Fruit fly (Drosophila melanogaster): ENCODE measurements around the gene Ggt-1.

The Ggt-1 gene

DNA sequence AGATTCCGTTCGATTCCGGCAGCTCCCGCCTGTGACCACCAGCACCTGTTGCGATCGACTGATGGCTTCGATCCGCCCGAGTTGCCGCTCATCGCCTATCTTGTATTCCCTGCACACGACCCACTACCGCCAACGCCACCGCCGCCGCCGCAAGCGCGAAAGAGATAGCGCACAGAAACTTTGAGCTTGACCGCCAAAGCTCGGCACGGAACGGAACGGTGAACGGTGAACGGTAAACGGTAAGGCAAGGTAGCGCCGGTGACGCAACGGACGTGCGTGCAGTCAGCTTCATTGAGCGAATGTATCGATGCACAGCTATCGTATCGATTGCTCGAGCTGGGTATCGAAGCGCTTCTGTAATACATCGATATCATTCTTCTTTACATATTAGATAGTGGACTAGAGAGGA lies at the start of gene Ggt-1 (continued):
- TF ChIP-seq da (GFP tag; optimal IDR thresholded peaks at IDR 0.05) (no peak), insv (GFP tag; optimal IDR thresholded peaks at IDR 0.05) (no peak), sens (GFP tag) (no peak), caup (GFP tag; optimal IDR thresholded peaks at IDR 0.05; ENCODE audit: severe bottlenecking) (peak; percentile 14), ttk (GFP tag; IDR thresholded peaks at IDR 0.05) (no peak), HHEX (GFP tag; optimal IDR thresholded peaks at IDR 0.05) (no peak), Hr3 (GFP tag; optimal IDR thresholded peaks at IDR 0.05) (no peak), so (GFP tag; IDR thresholded peaks at IDR 0.05) (peak; percentile 50; the same call in 1 of the 3 replicates), CG7271 (tag; optimal IDR thresholded peaks at IDR 0.05) (no peak), peb (GFP tag; IDR thresholded peaks at IDR 0.05) (no peak), CG30403 (GFP tag; optimal IDR thresholded peaks at IDR 0.05) (no peak), cad (GFP tag; optimal IDR thresholded peaks at IDR 0.05) (no peak), Myb (GFP tag; optimal IDR thresholded peaks at IDR 0.05) (peak; percentile 12), stwl (tag; optimal IDR thresholded peaks at IDR 0.05) (peak; percentile 77), sim (GFP tag; IDR thresholded peaks at IDR 0.05) (no peak), en (GFP tag; optimal IDR thresholded peaks at IDR 0.05) (no peak), prd (optimal IDR thresholded peaks at IDR 0.05) (no peak), prd (GFP tag; IDR thresholded peaks at IDR 0.05) (no peak), Sry-β (GFP tag; optimal IDR thresholded peaks at IDR 0.05) (no peak), CG6175 (GFP tag; IDR thresholded peaks at IDR 0.05) (0 out of 3 replicates have a peak, but pooled peaks have one; percentile 51), sob (GFP tag; IDR thresholded peaks at IDR 0.05) (peak; percentile 49; the same call in 1 of the 2 replicates), pho (GFP tag; optimal IDR thresholded peaks at IDR 0.05) (no peak), sr (GFP tag; IDR thresholded peaks at IDR 0.05) (peak; percentile 79), Dll (GFP tag; IDR thresholded peaks at IDR 0.05; ENCODE audit: partially characterized antibody) (peak; percentile 95), crol (GFP tag; IDR thresholded peaks at IDR 0.05) (no peak), Atf3 (GFP tag; optimal IDR thresholded peaks at IDR 0.05) (no peak), Ravus (GFP tag; IDR thresholded peaks at IDR 0.05) (no peak), usp (GFP tag; optimal IDR thresholded peaks at IDR 0.05) (no peak), CG9609 (GFP tag; optimal IDR thresholded peaks at IDR 0.05) (no peak), CG4854 (GFP tag; optimal IDR thresholded peaks at IDR 0.05) (no peak), shn (GFP tag; optimal IDR thresholded peaks at IDR 0.05) (no peak), CG1233 (GFP tag; optimal IDR thresholded peaks at IDR 0.05) (no peak), CG17361 (GFP tag; IDR thresholded peaks at IDR 0.05) (no peak), Lpt (GFP tag; optimal IDR thresholded peaks at IDR 0.05) (no peak), Atf-2 (GFP tag; optimal IDR thresholded peaks at IDR 0.05) (no peak), Oaz (GFP tag; IDR thresholded peaks at IDR 0.05) (no peak), MTF-1 (GFP tag; optimal IDR thresholded peaks at IDR 0.05; ENCODE audit: borderline replicate concordance) (peak; percentile 100), chn (GFP tag; optimal IDR thresholded peaks at IDR 0.05) (peak; percentile 1), tx (GFP tag; optimal IDR thresholded peaks at IDR 0.05) (no peak), Side (GFP tag; optimal IDR thresholded peaks at IDR 0.05) (no peak), cg (GFP tag; optimal IDR thresholded peaks at IDR 0.05) (no peak), fd64A (GFP tag; optimal IDR thresholded peaks at IDR 0.05) (no peak), Usf (GFP tag; optimal IDR thresholded peaks at IDR 0.05) (no peak), ac (GFP tag; optimal IDR thresholded peaks at IDR 0.05) (no peak), Hr51 (GFP tag; optimal IDR thresholded peaks at IDR 0.05) (no peak), dati (GFP tag; IDR thresholded peaks at IDR 0.05) (no peak), org-1 (GFP tag; optimal IDR thresholded peaks at IDR 0.05) (no peak), CG17802 (tag; optimal IDR thresholded peaks at IDR 0.05) (no peak), Ptx1 (GFP tag; IDR thresholded peaks at IDR 0.05) (no peak), CG9797 (GFP tag; optimal IDR thresholded peaks at IDR 0.05) (no peak), CG7786 (GFP tag; optimal IDR thresholded peaks at IDR 0.05) (no peak), CG4617 (GFP tag; optimal IDR thresholded peaks at IDR 0.05; ENCODE audit: borderline replicate concordance) (no peak), YL-1 (GFP tag; optimal IDR thresholded peaks at IDR 0.05) (no peak)

All from whole organism, embryonic.